Fruit fly (Drosophila melanogaster) whole organism, embryonic: ENCODE results near the gene aop.

Source experiments
- Awh ChIP-seq: fragments of 200-800 bp; sonication (Bioruptor generic); IDR thresholded peaks from 2 replicates; pipeline ENCODE4, ENCODE4 v1.3.6; 2022; ENCODE audit warnings: missing biosample characterization, missing genetic modification characterization
- CG10654 ChIP-seq: fragments of 200-800 bp; sonication (Bioruptor generic); optimal IDR thresholded peaks from 2 replicates; lab custom pipeline; 2016; ENCODE audit warnings: missing biosample characterization, missing genetic modification characterization
- CG11504 ChIP-seq: fragments of 200-800 bp; sonication (Bioruptor generic); optimal IDR thresholded peaks from 3 replicates; lab custom pipeline; 2019; ENCODE audit warnings: missing biosample characterization, mild to moderate bottlenecking, missing genetic modification characterization, moderate library complexity
- CG12769 ChIP-seq: fragments of 200-800 bp; sonication (Bioruptor generic); optimal IDR thresholded peaks from 2 replicates; lab custom pipeline; 2019; ENCODE audit warnings: missing biosample characterization, mild to moderate bottlenecking, missing genetic modification characterization, moderate library complexity
- CG13894 ChIP-seq: fragments of 200-800 bp; sonication (Bioruptor generic); optimal IDR thresholded peaks from 3 replicates; lab custom pipeline; 2018; ENCODE audit warnings: missing biosample characterization, mild to moderate bottlenecking, missing genetic modification characterization, moderate library complexity
- CG14710 ChIP-seq: fragments of 200-800 bp; sonication (Bioruptor generic); optimal IDR thresholded peaks from 3 replicates; lab custom pipeline; 2019; ENCODE audit warnings: missing biosample characterization, mild to moderate bottlenecking, missing genetic modification characterization, moderate library complexity
- CG17568 ChIP-seq: fragments of 200-800 bp; sonication (Bioruptor generic); optimal IDR thresholded peaks from 2 replicates; lab custom pipeline; 2018; ENCODE audit warnings: missing biosample characterization, mild to moderate bottlenecking, missing genetic modification characterization, moderate library complexity
- CG30431 ChIP-seq: fragments of 200-800 bp; sonication (Bioruptor generic); optimal IDR thresholded peaks from 2 replicates; lab custom pipeline; 2017; ENCODE audit warnings: missing biosample characterization, missing genetic modification characterization
- CG31365 ChIP-seq: fragments of 200-800 bp; sonication (Bioruptor generic); optimal IDR thresholded peaks from 2 replicates; lab custom pipeline; 2018; ENCODE audit warnings: missing biosample characterization, mild to moderate bottlenecking, missing genetic modification characterization
- CG34422 ChIP-seq: fragments of 200-800 bp; sonication (Bioruptor generic); IDR thresholded peaks from 3 replicates; pipeline ENCODE4 v1.3.6; 2022; ENCODE audit warnings: missing biosample characterization, missing genetic modification characterization
- CG4282 ChIP-seq: fragments of 200-800 bp; sonication (Bioruptor generic); optimal IDR thresholded peaks from 2 replicates; lab custom pipeline; 2016; ENCODE audit warnings: missing biosample characterization, missing genetic modification characterization
- CG4820 ChIP-seq: fragments of 200-800 bp; sonication (Bioruptor generic); optimal IDR thresholded peaks from 3 replicates; lab custom pipeline; 2016; ENCODE audit warnings: missing biosample characterization, missing genetic modification characterization
- CG5245 ChIP-seq: fragments of 200-800 bp; sonication (Bioruptor generic); optimal IDR thresholded peaks from 3 replicates; lab custom pipeline; 2016; ENCODE audit warnings: missing biosample characterization, missing genetic modification characterization
- CG7839 ChIP-seq: fragments of 200-800 bp; sonication (Bioruptor generic); optimal IDR thresholded peaks from 3 replicates; lab custom pipeline; 2018; ENCODE audit warnings: missing biosample characterization, mild to moderate bottlenecking, missing genetic modification characterization, moderate library complexity
- CG8359 ChIP-seq: fragments of 200-800 bp; sonication (Bioruptor generic); optimal IDR thresholded peaks from 2 replicates; lab custom pipeline; 2017; ENCODE audit warnings: missing biosample characterization, mild to moderate bottlenecking, missing genetic modification characterization, borderline replicate concordance
- CG9609 ChIP-seq: fragments of 200-800 bp; sonication (Bioruptor generic); optimal IDR thresholded peaks from 3 replicates; lab custom pipeline; 2016; ENCODE audit warnings: missing biosample characterization, missing genetic modification characterization
- Deaf1 ChIP-seq: fragments of 200-800 bp; optimal IDR thresholded peaks from 3 replicates; lab custom pipeline; 2019; ENCODE audit warnings: missing biosample characterization, mild to moderate bottlenecking, missing genetic modification characterization, moderate library complexity
- Fer1 ChIP-seq: fragments of 200-800 bp; sonication (Bioruptor generic); optimal IDR thresholded peaks from 2 replicates; lab custom pipeline; 2017; ENCODE audit warnings: missing biosample characterization, mild to moderate bottlenecking, missing genetic modification characterization
- HmgD ChIP-seq: fragments of 200-800 bp; sonication (Bioruptor generic); optimal IDR thresholded peaks from 3 replicates; lab custom pipeline; 2016; ENCODE audit warnings: missing biosample characterization, missing genetic modification characterization
- Med ChIP-seq: fragments of 200-800 bp; sonication (Bioruptor generic); peaks from one replicate; lab custom pipeline; 2016; ENCODE audit warnings: missing biosample characterization, missing genetic modification characterization, mild to moderate bottlenecking, inconsistent platforms, moderate library complexity
- Mes4 ChIP-seq: fragments of 200-800 bp; sonication (Bioruptor generic); optimal IDR thresholded peaks from 2 replicates; lab custom pipeline; 2016; ENCODE audit warnings: missing biosample characterization, missing genetic modification characterization
- Nf-YA ChIP-seq: fragments of 200-800 bp; sonication (Bioruptor generic); IDR thresholded peaks from 2 replicates; pipeline ENCODE4 v1.3.6; 2022; ENCODE audit warnings: missing biosample characterization, missing genetic modification characterization
- Spps ChIP-seq: fragments of 200-800 bp; sonication (Bioruptor generic); optimal IDR thresholded peaks from 2 replicates; lab custom pipeline; 2018; ENCODE audit warnings: missing biosample characterization, mild to moderate bottlenecking, missing genetic modification characterization
- Usf ChIP-seq: fragments of 200-800 bp; sonication (Bioruptor generic); optimal IDR thresholded peaks from 2 replicates; lab custom pipeline; 2017; ENCODE audit warnings: missing genotype, missing biosample characterization, missing genetic modification characterization
- Vsx1 ChIP-seq: fragments of 200-800 bp; sonication (Bioruptor generic); optimal IDR thresholded peaks from 2 replicates; lab custom pipeline; 2017; ENCODE audit warnings: missing biosample characterization, mild to moderate bottlenecking, missing genetic modification characterization, missing genetic modification reagents
- ac ChIP-seq: fragments of 200-800 bp; sonication (Bioruptor generic); optimal IDR thresholded peaks from 3 replicates; lab custom pipeline; 2017; ENCODE audit warnings: missing biosample characterization, mild to moderate bottlenecking, missing genetic modification characterization
- al ChIP-seq: fragments of 200-800 bp; sonication (Bioruptor generic); IDR thresholded peaks from 2 replicates; pipeline ENCODE4 v1.3.6; 2022; ENCODE audit warnings: missing biosample characterization, missing genetic modification characterization
- amos ChIP-seq: fragments of 200-800 bp; sonication (Bioruptor generic); IDR thresholded peaks from 2 replicates; pipeline ENCODE4 v1.3.6; 2022; ENCODE audit warnings: missing biosample characterization, missing genetic modification characterization; ENCODE audit not compliant: partially characterized antibody
- ash1 ChIP-seq: fragments of 200-800 bp; sonication (Bioruptor generic); optimal IDR thresholded peaks from 2 replicates; lab custom pipeline; 2018; ENCODE audit warnings: missing biosample characterization, mild to moderate bottlenecking, missing genetic modification characterization
- bigmax ChIP-seq: fragments of 200-800 bp; sonication (Bioruptor generic); optimal IDR thresholded peaks from 2 replicates; lab custom pipeline; 2018; ENCODE audit warnings: missing biosample characterization, mild to moderate bottlenecking, missing genetic modification characterization
- btn ChIP-seq: fragments of 200-800 bp; sonication (Bioruptor generic); optimal IDR thresholded peaks from 2 replicates; lab custom pipeline; 2016; ENCODE audit warnings: missing biosample characterization, missing genetic modification characterization
- da ChIP-seq: fragments of 200-800 bp; sonication (Bioruptor generic); optimal IDR thresholded peaks from 2 replicates; lab custom pipeline; 2016; ENCODE audit warnings: missing biosample characterization, missing genetic modification characterization
- dmrt99B ChIP-seq: fragments of 200-800 bp; sonication (Bioruptor generic); optimal IDR thresholded peaks from 2 replicates; lab custom pipeline; 2018; ENCODE audit warnings: missing biosample characterization, mild to moderate bottlenecking, missing genetic modification characterization, moderate library complexity
- inv ChIP-seq: fragments of 200-800 bp; sonication (Bioruptor generic); IDR thresholded peaks from 2 replicates; pipeline ENCODE4 v1.3.6; 2022; ENCODE audit warnings: missing biosample characterization, missing genetic modification characterization; ENCODE audit not compliant: partially characterized antibody
- knrl ChIP-seq: fragments of 200-800 bp; sonication (Bioruptor generic); IDR thresholded peaks from 3 replicates; pipeline ENCODE4 v1.3.6; 2022; ENCODE audit warnings: missing biosample characterization, missing genetic modification characterization; ENCODE audit not compliant: partially characterized antibody
- mirr ChIP-seq: fragments of 200-800 bp; sonication (Bioruptor generic); optimal IDR thresholded peaks from 3 replicates; lab custom pipeline; 2018; ENCODE audit warnings: missing biosample characterization, mild to moderate bottlenecking, missing genetic modification characterization
- tll ChIP-seq, 2 experiments: fragments of 200-800 bp in 1 of 2; fragments of >200 bp in 1 of 2; sonication (Bioruptor generic) in 1 of 2; optimal IDR thresholded peaks; 2 replicates each; lab custom pipeline; 2017 to 2019; ENCODE audit warnings: missing biosample characterization in 2 of 2, missing genetic modification characterization in 2 of 2, mild to moderate bottlenecking in 1 of 2, moderate library complexity in 1 of 2

The aop gene

DNA sequence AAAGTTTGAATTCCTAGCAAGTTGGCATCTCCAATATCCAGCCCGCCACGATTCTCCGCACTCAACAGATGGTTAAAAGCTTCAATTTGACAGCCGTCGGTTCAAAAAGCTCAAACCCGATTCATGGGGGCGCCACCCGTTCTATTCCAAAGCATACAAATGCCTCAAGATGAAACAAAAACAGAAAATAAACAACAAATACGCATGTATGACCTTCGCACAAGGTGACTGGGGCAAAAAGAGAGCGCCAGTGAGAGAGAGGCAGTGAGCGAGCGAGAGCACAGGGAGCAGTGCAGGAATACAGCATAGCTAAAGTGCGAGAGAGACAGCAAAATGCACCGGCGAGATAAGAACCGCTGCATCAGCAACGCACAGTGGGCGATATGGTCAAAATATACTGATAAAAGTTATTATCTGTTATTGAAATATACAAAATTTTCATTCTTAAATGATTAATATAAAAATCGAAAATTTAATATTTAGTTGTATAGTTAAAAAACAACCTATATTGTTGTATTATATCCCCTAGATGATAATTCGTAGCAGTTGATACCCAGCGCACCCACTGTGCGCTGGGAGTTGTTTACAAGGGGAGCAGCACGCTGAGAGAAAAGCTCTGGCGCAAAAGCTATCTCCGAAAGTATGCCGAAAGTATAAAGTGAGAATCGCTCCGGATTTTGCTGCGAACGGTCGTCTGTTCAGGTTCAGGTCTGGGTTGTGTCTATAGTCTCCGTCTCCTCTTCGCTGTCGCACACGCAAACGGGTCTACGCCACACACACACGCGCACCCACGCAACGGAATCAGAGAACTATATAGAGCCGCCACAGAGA lies 48.2 kb downstream of the aop start, which contains the start of gene Glyp (continued):
- TF ChIP-seq CG12769 (tag; lab: Kevin White, UChicago) (peak; percentile 89), Awh (peak; percentile 89), CG14710 (peak; percentile 94), ac (peak; percentile 85), CG9609 (GFP tag; lab: Kevin White, UChicago) (peak; percentile 38), Fer1 (GFP tag; lab: Kevin White, UChicago) (peak; percentile 99), CG7839 (peak; percentile 98)

DNA sequence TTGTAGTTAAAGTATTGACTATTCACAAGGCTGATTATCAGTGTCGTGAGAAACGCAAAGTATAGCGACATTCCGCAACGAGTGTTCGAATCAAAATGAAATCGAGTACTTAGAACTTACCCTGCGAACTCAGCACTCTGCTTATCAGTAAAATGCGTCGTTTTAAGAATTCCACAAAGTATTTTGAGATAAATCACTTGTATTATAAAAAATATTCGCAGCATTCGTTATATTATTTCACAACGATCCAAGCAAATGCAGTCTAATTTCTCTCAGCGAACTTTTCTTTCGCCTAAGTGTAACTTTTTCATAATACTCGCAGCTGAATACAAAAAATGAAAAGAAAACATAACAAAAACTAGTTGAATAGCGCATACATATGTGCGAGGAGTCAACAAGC lies 49.4 kb downstream of the aop start, which contains the start of gene CG4259:
TSS of gene CG4259 (minus strand) at position 101 of the 400 bp plus-strand sequence.
- TF ChIP-seq CG30431 (GFP tag; lab: Kevin White, UChicago) = no peak
- no peak for TF ChIP-seq btn (GFP tag; lab: Kevin White, UChicago)
- no peak for TF ChIP-seq dmrt99B (tag; lab: Kevin White, UChicago)
- no peak for TF ChIP-seq Vsx1 (GFP tag; lab: Kevin White, UChicago)
- TF ChIP-seq Spps (tag; lab: Kevin White, UChicago) = no peak
- no peak for TF ChIP-seq CG5245
- no peak for TF ChIP-seq Usf (GFP tag; lab: Kevin White, UChicago)
- TF ChIP-seq HmgD (GFP tag; lab: Kevin White, UChicago) = no peak
- TF ChIP-seq tll (GFP tag; optimal IDR thresholded peaks at IDR 0.05; lab: Kevin White, UChicago) = no peak
- no peak for TF ChIP-seq CG17568 (GFP tag; lab: Kevin White, UChicago)
- no peak for TF ChIP-seq Mes4 (GFP tag; lab: Kevin White, UChicago)
- TF ChIP-seq da = no peak
- no peak for TF ChIP-seq CG10654 (GFP tag; lab: Kevin White, UChicago)
- TF ChIP-seq al (GFP tag; lab: Robert Waterston, UW) = no peak
- TF ChIP-seq CG4820 (GFP tag; lab: Kevin White, UChicago) = no peak
- no peak for TF ChIP-seq Nf-YA
- TF ChIP-seq inv (GFP tag; lab: Robert Waterston, UW) = no peak

DNA sequence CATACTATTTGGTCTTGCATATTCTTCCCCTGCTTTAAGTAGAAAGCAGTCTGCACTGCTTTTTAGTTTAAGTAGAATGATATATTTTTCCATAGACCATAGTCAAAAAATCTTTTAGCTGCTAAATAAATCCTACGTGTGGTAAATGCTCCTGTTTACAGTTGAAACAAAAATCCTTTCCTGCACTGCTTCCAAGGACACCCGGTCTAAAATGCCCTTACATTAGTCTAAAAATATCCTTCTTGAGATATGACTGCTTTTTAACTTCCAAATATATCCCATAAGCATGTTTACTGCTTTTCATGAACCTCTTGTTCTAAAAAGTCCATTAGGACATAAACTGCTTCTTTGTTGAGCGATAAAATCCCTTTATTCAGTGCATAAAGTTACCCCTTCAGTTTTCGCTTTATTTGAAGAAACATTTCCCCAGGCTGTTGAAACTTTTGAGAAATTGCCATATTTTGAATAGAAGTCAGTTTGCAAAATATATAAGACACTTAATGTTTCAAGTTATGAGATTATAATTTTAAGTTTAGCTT lies 68.1 kb downstream of the aop start:
- TF ChIP-seq CG31365 (tag; lab: Kevin White, UChicago) (peak; percentile 87), CG11504 (peak; percentile 87), ash1 (no peak)

DNA sequence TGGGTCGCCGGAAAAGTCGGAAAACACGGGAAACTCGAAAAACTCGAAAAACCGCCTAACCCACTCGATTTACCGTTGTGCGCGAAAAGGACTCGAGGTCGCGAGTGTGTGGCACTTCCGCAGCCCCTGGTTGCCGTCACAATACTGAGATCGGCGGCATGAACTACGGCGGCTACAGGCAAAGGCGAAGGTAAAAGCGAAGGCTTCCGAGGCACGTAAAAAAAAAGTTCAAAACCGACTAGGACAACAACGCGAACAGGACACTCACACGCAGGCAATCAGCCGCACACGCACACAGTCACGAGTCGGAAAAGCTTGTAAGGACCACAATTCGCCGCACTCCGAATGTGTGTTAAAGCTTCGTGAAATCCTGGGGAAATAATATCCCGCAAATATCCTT lies 68.8 kb downstream of the aop start, which contains the start of gene dpr3:
TSS of gene dpr3 (minus strand) at position 133 of the 400 bp plus-strand sequence.
- TF ChIP-seq amos (GFP tag; lab: Robert Waterston, UW) (peak; percentile 8; the same call in 1 of the 2 replicates), CG34422 (GFP tag; lab: Robert Waterston, UW) (peak; percentile 19; the same call in 1 of the 3 replicates), bigmax (GFP tag; lab: Kevin White, UChicago) (no peak), CG8359 (GFP tag; lab: Kevin White, UChicago) (no peak), CG4282 (no peak), mirr (GFP tag; lab: Kevin White, UChicago) (no peak), Deaf1 (tag; lab: Kevin White, UChicago) (peak; percentile 95), Med (GFP tag; lab: Kevin White, UChicago) (peak; percentile 61), CG13894 (tag; lab: Kevin White, UChicago) (peak; percentile 44), knrl (GFP tag; lab: Robert Waterston, UW) (0 out of 3 replicates have a peak, but pooled peaks have one; percentile 14)
- TF ChIP-seq, all 482 proteins: peak for 6
